Worm (Caenorhabditis elegans): ENCODE measurements around the gene ZK1320.2.
A peak's percentile ranks its signal among the peaks of the same experiment; 100 is the strongest.

Gene ZK1320.2

DNA sequence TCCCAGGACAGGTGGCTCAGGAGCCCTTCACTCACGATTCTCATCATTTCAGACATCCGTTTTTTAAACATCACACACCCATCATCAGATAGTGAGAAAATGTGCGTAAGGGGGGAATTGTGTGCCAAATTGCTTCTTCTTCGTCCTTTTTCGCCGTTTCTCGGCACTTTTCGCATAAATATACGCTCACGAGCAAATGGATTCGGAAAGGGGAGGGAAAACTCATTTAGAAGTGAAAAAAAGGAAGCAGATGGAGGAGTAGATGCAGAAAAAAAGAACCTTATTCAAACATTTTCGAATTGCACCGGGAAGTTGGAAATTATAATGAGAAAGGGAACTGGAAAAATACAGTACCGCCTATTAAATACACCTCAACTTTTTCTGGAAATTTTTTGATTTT lies 23.2 kb upstream of the ZK1320.2 start:
- TF ChIP-seq peb-1 (tag; optimal IDR thresholded peaks at IDR 0.05) (no peak), alr-1 (tag; optimal IDR thresholded peaks at IDR 0.05) (no peak)

DNA sequence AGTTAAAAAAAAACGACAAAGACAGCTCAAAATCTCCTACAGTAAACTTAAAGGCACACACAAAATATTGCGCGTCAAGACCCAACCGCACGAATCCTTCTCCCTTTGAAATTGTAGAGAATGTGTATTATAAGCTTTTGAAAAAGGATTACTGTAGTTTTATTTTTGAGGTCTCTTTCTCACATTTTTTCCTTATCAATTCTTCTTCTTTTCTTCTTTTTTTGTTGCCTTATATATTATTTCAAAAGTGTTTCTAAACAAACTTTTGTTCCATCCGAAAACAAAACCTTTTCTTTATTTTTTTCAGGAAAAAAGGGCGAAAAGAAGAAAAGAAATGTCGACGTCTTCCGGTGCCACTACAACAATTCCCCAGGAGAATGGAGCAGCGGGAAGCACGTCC lies 21.7 kb upstream of the ZK1320.2 start, which contains the start of gene ZK1320.13:
ZK1320.13 (plus strand) TSS at position 301 of the 400 bp plus-strand sequence.
- no peak for TF ChIP-seq lin-39 (tag; optimal IDR thresholded peaks at IDR 0.05)
- TF ChIP-seq gmeb-1 (tag; optimal IDR thresholded peaks at IDR 0.05) = no peak
- TF ChIP-seq nhr-237 (tag; optimal IDR thresholded peaks at IDR 0.05) = no peak
- TF ChIP-seq C34F6.9 (tag; optimal IDR thresholded peaks at IDR 0.05) = no peak
- TF ChIP-seq unc-39 (tag; optimal IDR thresholded peaks at IDR 0.05) = no peak
- TF ChIP-seq nhr-11 (tag; optimal IDR thresholded peaks at IDR 0.05) = no peak
- TF ChIP-seq R02D3.7 (tag; optimal IDR thresholded peaks at IDR 0.05) = no peak
- TF ChIP-seq ztf-4 (tag; optimal IDR thresholded peaks at IDR 0.05) = no peak
- TF ChIP-seq nhr-77 (tag; optimal IDR thresholded peaks at IDR 0.05) = no peak
- TF ChIP-seq ZK546.5 (tag; optimal IDR thresholded peaks at IDR 0.05) = no peak

DNA sequence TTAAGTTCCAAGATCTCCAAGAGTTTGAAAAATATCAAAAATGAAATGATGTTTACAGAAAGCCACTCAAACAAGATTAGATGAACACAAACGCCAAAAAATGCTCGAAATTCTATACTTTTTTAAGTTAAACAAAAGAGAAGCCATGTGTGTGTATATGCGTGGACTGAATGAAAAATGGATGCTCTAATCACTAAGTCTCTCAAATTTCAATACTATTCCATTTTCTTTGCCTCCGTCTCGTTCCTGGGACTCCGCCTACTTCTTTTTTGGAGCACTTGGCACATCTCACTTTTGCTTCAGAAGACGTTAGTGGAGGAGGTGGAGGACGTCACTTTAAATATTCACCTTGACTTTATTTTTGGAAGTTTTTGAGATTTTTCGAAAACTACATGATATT lies 21.0 kb upstream of the ZK1320.2 start:
- TF ChIP-seq C34F6.9 (tag; optimal IDR thresholded peaks at IDR 0.05) (peak; percentile 34), unc-55 (GFP tag; optimal IDR thresholded peaks at IDR 0.05) (peak; percentile 65), crh-2 (tag; optimal IDR thresholded peaks at IDR 0.05) (no peak), lin-11 (tag; optimal IDR thresholded peaks at IDR 0.05) (no peak), gmeb-1 (tag; optimal IDR thresholded peaks at IDR 0.05) (no peak), ztf-11 (tag; optimal IDR thresholded peaks at IDR 0.05) (no peak), unc-39 (tag; optimal IDR thresholded peaks at IDR 0.05) (no peak), mdl-1 (tag; optimal IDR thresholded peaks at IDR 0.05) (no peak), ceh-82 (tag; optimal IDR thresholded peaks at IDR 0.05) (no peak)

DNA sequence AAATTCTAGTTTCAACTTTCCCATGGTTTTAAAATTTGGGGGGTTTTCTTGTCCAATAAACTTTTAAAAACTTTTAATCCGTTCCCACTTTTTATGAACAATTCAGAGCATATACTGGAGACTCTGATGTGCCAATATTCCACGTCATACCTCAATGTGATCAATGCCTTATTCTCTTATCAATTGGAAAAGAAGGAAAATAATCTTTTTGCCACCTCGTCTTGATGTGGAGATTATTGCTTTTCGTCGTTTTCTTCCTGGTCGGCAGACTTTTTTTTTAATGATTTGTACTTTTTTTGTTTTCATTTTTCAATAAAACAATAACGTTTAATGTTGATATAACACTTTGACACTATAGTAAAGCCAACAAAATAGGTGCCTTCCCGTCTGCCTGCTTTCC lies 18.7 kb upstream of the ZK1320.2 start:
- TF ChIP-seq sma-3 (GFP tag; optimal IDR thresholded peaks at IDR 0.05) = no peak
- peak; percentile 50 for TF ChIP-seq crh-2 (tag; optimal IDR thresholded peaks at IDR 0.05)
- TF ChIP-seq fos-1 (tag; optimal IDR thresholded peaks at IDR 0.05) = peak; percentile 40
- no peak for TF ChIP-seq Y55F3AM.14 (GFP tag; optimal IDR thresholded peaks at IDR 0.05)

DNA sequence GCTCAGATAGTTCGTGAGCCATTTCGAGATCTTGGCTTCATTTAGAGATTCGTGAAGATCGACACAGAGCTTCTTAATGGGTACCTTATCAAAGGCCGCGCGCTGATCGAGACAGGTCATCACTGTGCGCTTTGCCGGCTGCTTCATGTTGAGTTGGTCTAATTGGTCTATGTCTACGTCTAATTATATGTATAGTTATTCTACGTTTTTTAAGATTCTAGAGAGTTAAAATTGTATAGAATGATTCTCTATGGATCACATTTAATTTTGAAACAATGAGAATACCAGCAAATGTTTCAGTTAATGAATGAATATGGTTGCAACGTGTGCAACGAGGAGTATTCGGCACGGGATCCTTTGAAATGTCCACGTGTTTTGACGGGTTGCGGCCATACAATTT lies 15.9 kb upstream of the ZK1320.2 start, which contains the start of gene arc-1:
arc-1 (plus strand) TSS at position 301 of the 400 bp plus-strand sequence.
- no peak for TF ChIP-seq elt-3 (tag; optimal IDR thresholded peaks at IDR 0.05)
- TF ChIP-seq nhr-23 (tag; optimal IDR thresholded peaks at IDR 0.05) = no peak

DNA sequence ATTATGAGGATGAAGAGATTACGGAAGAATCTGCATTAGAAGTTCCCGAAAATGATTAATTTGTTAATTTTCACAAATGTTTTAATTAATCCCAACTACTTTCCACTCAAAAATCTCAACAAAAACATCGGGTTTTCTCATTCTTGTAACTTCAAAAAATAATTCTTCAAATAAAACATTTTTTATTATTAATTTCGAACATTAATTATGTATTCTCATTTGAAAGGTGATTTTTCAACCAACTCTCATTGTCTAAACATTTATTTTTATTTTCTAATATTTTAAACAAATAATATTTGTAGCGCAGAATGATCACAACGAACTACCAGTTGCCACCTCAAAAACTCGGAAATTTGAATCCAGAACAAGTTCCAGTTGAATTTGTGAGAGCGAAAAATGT lies 12.5 kb upstream of the ZK1320.2 start, which contains the start of gene ZK1320.7:
ZK1320.7 (plus strand) TSS at position 301 of the 400 bp plus-strand sequence.
- no peak for TF ChIP-seq lin-13 (GFP tag; optimal IDR thresholded peaks at IDR 0.05)
- no peak for TF ChIP-seq ztf-4 (tag; optimal IDR thresholded peaks at IDR 0.05)
- no peak for TF ChIP-seq unc-39 (tag; optimal IDR thresholded peaks at IDR 0.05)
- no peak for TF ChIP-seq mdl-1 (tag; optimal IDR thresholded peaks at IDR 0.05)
- TF ChIP-seq nhr-6 (tag; optimal IDR thresholded peaks at IDR 0.05) = no peak

DNA sequence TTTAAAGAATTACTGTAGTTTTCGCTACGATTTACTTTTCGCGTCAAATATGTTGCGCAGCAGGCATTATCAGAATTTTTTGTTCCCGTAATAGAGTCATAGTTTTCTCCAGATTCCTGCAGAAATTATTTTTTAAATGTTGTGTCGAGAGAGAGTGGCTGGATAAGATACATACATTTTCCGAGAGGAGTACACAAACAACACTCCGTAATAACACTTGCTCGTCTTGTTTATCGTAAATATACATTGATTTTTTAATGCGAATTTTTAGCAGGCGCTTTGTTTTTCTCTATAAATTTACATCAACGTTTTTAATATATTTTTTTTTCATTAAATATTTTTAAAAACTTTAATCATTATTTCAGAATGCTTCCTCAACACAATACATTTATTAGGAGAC lies 10.2 kb upstream of the ZK1320.2 start, which contains the start of gene taf-8:
taf-8 (plus strand) TSS at position 360 of the 400 bp plus-strand sequence.
- TF ChIP-seq crh-2 (tag; optimal IDR thresholded peaks at IDR 0.05) = peak; percentile 67
- TF ChIP-seq unc-62 (GFP tag; optimal IDR thresholded peaks at IDR 0.05) = no peak
- TF ChIP-seq alr-1 (tag; optimal IDR thresholded peaks at IDR 0.05) = no peak
- peak; percentile 38 for TF ChIP-seq lin-13 (GFP tag; optimal IDR thresholded peaks at IDR 0.05)
- peak; percentile 7 for TF ChIP-seq mab-5 (tag; optimal IDR thresholded peaks at IDR 0.05)
- TF ChIP-seq egl-27 (tag; optimal IDR thresholded peaks at IDR 0.05) = no peak
- TF ChIP-seq ztf-4 (tag; optimal IDR thresholded peaks at IDR 0.05) = no peak
- no peak for TF ChIP-seq skn-1 (tag; optimal IDR thresholded peaks at IDR 0.05)
- no peak for TF ChIP-seq blmp-1 (tag; optimal IDR thresholded peaks at IDR 0.05; ENCODE audit: insufficient read depth)
- TF ChIP-seq peb-1 (tag; optimal IDR thresholded peaks at IDR 0.05) = no peak
- no peak for TF ChIP-seq fos-1 (tag; optimal IDR thresholded peaks at IDR 0.05)
- TF ChIP-seq elt-1 (tag; optimal IDR thresholded peaks at IDR 0.05) = no peak
- no peak for TF ChIP-seq dmd-4 (tag; optimal IDR thresholded peaks at IDR 0.05)
- no peak for TF ChIP-seq snpc-4 (tag; optimal IDR thresholded peaks at IDR 0.05)
- TF ChIP-seq nhr-23 (tag; optimal IDR thresholded peaks at IDR 0.05) = no peak
- no peak for TF ChIP-seq unc-39 (tag; optimal IDR thresholded peaks at IDR 0.05)
- TF ChIP-seq elt-3 (tag; optimal IDR thresholded peaks at IDR 0.05) = no peak
- no peak for TF ChIP-seq lin-39 (tag; optimal IDR thresholded peaks at IDR 0.05)
- TF ChIP-seq nhr-6 (tag; optimal IDR thresholded peaks at IDR 0.05) = no peak
- TF ChIP-seq ZK546.5 (tag; optimal IDR thresholded peaks at IDR 0.05) = no peak
- TF ChIP-seq gmeb-1 (tag; optimal IDR thresholded peaks at IDR 0.05) = peak; percentile 63
- TF ChIP-seq nhr-77 (tag; optimal IDR thresholded peaks at IDR 0.05) = no peak
- TF ChIP-seq Y55F3AM.14 (GFP tag; optimal IDR thresholded peaks at IDR 0.05) = no peak
- TF ChIP-seq ztf-11 (tag; optimal IDR thresholded peaks at IDR 0.05) = no peak
- peak; percentile 86 for TF ChIP-seq R02D3.7 (tag; optimal IDR thresholded peaks at IDR 0.05)
- peak; percentile 78 for TF ChIP-seq C34F6.9 (tag; optimal IDR thresholded peaks at IDR 0.05)
- TF ChIP-seq ceh-16 (tag; optimal IDR thresholded peaks at IDR 0.05) = no peak
- no peak for TF ChIP-seq ztf-1 (GFP tag; conservative IDR thresholded peaks at IDR 0.05)
- TF ChIP-seq sma-9 (GFP tag; optimal IDR thresholded peaks at IDR 0.05) = peak; percentile 49
- no peak for TF ChIP-seq sma-9 (tag; optimal IDR thresholded peaks at IDR 0.05)
- no peak for TF ChIP-seq nhr-10 (tag; optimal IDR thresholded peaks at IDR 0.05)
- TF ChIP-seq aly-2 (tag; optimal IDR thresholded peaks at IDR 0.05) = no peak

All from whole organism, L2 larva.